Worm (Caenorhabditis elegans) whole organism, early embryonic: ENCODE data around the gene lig-4.
A peak's percentile ranks its signal among the peaks of the same experiment; 100 is the strongest.

ENCODE experiments used
- B0310.2 ChIP-seq: sonication (generic microtip); optimal IDR thresholded peaks from 2 replicates; lab custom pipeline; 2016; ENCODE audit warnings: mild to moderate bottlenecking, missing genetic modification characterization, missing compliant biosample characterization
- F13C5.2 ChIP-seq: sonication (generic microtip); optimal IDR thresholded peaks from 2 replicates; lab custom pipeline; 2017; ENCODE audit warnings: mild to moderate bottlenecking, missing genetic modification characterization, inconsistent platforms, missing compliant biosample characterization
- aly-1 ChIP-seq: sonication (generic microtip); optimal IDR thresholded peaks from 2 replicates; lab custom pipeline; 2016; ENCODE audit warnings: missing genetic modification characterization, missing compliant biosample characterization
- ama-1 ChIP-seq: fragments of 150-350 bp; optimal IDR thresholded peaks from 2 replicates; lab custom pipeline; 2014
- ceh-13 ChIP-seq: fragments of 200-800 bp; sonication (Bioruptor generic); optimal IDR thresholded peaks from 2 replicates; lab custom pipeline; 2018; ENCODE audit warnings: mild to moderate bottlenecking, missing genetic modification characterization, missing compliant biosample characterization
- ceh-36 ChIP-seq: sonication (generic microtip); optimal IDR thresholded peaks from 2 replicates; lab custom pipeline; 2016; ENCODE audit warnings: missing genetic modification characterization, inconsistent platforms, missing compliant biosample characterization
- flt-1 ChIP-seq: fragments of 200-800 bp; sonication (Bioruptor generic); IDR thresholded peaks from 2 replicates; pipeline ENCODE4 v1.3.6; 2022; ENCODE audit warnings: missing genetic modification characterization, missing compliant biosample characterization
- hmbx-1 ChIP-seq: sonication (generic microtip); optimal IDR thresholded peaks from 2 replicates; lab custom pipeline; 2016; ENCODE audit warnings: mild to moderate bottlenecking, missing genetic modification characterization, missing compliant biosample characterization
- hmg-4 ChIP-seq: fragments of 200-800 bp; sonication (Bioruptor generic); optimal IDR thresholded peaks from 2 replicates; lab custom pipeline; 2018; ENCODE audit warnings: mild to moderate bottlenecking, missing genetic modification characterization, missing compliant biosample characterization
- pes-1 ChIP-seq: fragments of 200-800 bp; sonication (Bioruptor generic); IDR thresholded peaks from 2 replicates; pipeline ENCODE4 v1.3.6; 2022; ENCODE audit warnings: missing genetic modification reagents, missing genetic modification characterization, missing compliant biosample characterization
- scrt-1 ChIP-seq: fragments of 200-800 bp; sonication (Bioruptor generic); IDR thresholded peaks from 2 replicates; pipeline ENCODE4 v1.3.6; 2022; ENCODE audit warnings: missing genetic modification characterization, missing compliant biosample characterization
- sea-1 ChIP-seq: fragments of 200-800 bp; sonication (Bioruptor generic); conservative IDR thresholded peaks from 2 replicates; pipeline ENCODE4 v1.3.6; 2022; ENCODE audit warnings: missing genetic modification characterization, missing compliant biosample characterization

- TF ChIP-seq hmg-4 (GFP tag; lab: Kevin White, UChicago) (no peak), B0310.2 (tag; lab: Kevin White, UChicago) (no peak), ama-1 (no peak), scrt-1 (GFP tag; lab: Robert Waterston, UW) (no peak), F13C5.2 (tag; lab: Kevin White, UChicago) (peak; percentile 51), ceh-13 (GFP tag; lab: Kevin White, UChicago) (no peak), flt-1 (GFP tag; lab: Robert Waterston, UW) (no peak), ceh-36 (tag; lab: Kevin White, UChicago) (no peak), sea-1 (GFP tag; lab: Robert Waterston, UW) (no peak), hmbx-1 (tag; lab: Kevin White, UChicago) (no peak), pes-1 (GFP tag; lab: Robert Waterston, UW) (no peak), aly-1 (tag; lab: Kevin White, UChicago) (no peak)
Observed at ce11 chrIII:7499421-7499902, 21.8 kb upstream of the lig-4 start, which contains the start of the genes C07H6.9 and sap-140.
